Worm (Caenorhabditis elegans): Measurements from ENCODE around the gene F28H6.7.

- TF ChIP-seq nfya-1 (tag; optimal IDR thresholded peaks at IDR 0.05; ENCODE audit: borderline replicate concordance, insufficient read depth) (no peak), F23B12.7 (tag; optimal IDR thresholded peaks at IDR 0.05; ENCODE audit: insufficient read depth) (no peak), B0261.1 (tag; optimal IDR thresholded peaks at IDR 0.05) (no peak), zfh-2 (GFP tag; conservative IDR thresholded peaks at IDR 0.05) (peak; percentile 92), chd-7 (tag; optimal IDR thresholded peaks at IDR 0.05) (no peak), F52B5.7 (tag; optimal IDR thresholded peaks at IDR 0.05) (no peak), egrh-3 (GFP tag; IDR thresholded peaks at IDR 0.05) (no peak; the same call in 1 of the 2 replicates), snpc-4 (GFP tag; optimal IDR thresholded peaks at IDR 0.05) (no peak), snpc-4 (tag; optimal IDR thresholded peaks at IDR 0.05) (no peak)
Observed at ce11 chrX:14127291-14127922, 11.5 kb downstream of the F28H6.7 start, which contains the start of gene F28H6.4.
